Worm (Caenorhabditis elegans): ENCODE results near the gene C25F9.12.

C25F9.12 gene

ce11 chrV:19355219-19355618 is 47.5 kb downstream of the C25F9.12 start:
- TF ChIP-seq nhr-12 (tag; optimal IDR thresholded peaks at IDR 0.05) (no peak), lsy-2 (tag; optimal IDR thresholded peaks at IDR 0.05) (no peak), unc-55 (GFP tag; optimal IDR thresholded peaks at IDR 0.05) (no peak), alr-1 (tag; optimal IDR thresholded peaks at IDR 0.05) (no peak), C34F6.9 (tag; optimal IDR thresholded peaks at IDR 0.05) (no peak), unc-62 (GFP tag; optimal IDR thresholded peaks at IDR 0.05) (no peak), ama-1 (optimal IDR thresholded peaks at IDR 0.05) (no peak), R02D3.7 (tag; optimal IDR thresholded peaks at IDR 0.05) (no peak), crh-2 (tag; optimal IDR thresholded peaks at IDR 0.05) (no peak), nhr-23 (tag; optimal IDR thresholded peaks at IDR 0.05) (no peak), sma-3 (GFP tag; optimal IDR thresholded peaks at IDR 0.05) (no peak), blmp-1 (tag; optimal IDR thresholded peaks at IDR 0.05; ENCODE audit: insufficient read depth) (no peak), nhr-10 (tag; optimal IDR thresholded peaks at IDR 0.05) (no peak), nhr-77 (tag; optimal IDR thresholded peaks at IDR 0.05) (no peak), nhr-11 (tag; optimal IDR thresholded peaks at IDR 0.05) (no peak), elt-3 (tag; optimal IDR thresholded peaks at IDR 0.05) (no peak), peb-1 (tag; optimal IDR thresholded peaks at IDR 0.05) (no peak)

ce11 chrV:19354506-19354905 is 48.2 kb downstream of the C25F9.12 start:
- TF ChIP-seq unc-39 (tag; optimal IDR thresholded peaks at IDR 0.05) (no peak), ztf-11 (tag; optimal IDR thresholded peaks at IDR 0.05) (no peak), nhr-23 (tag; optimal IDR thresholded peaks at IDR 0.05) (no peak), elt-3 (tag; optimal IDR thresholded peaks at IDR 0.05) (no peak), unc-55 (GFP tag; optimal IDR thresholded peaks at IDR 0.05) (no peak), lin-11 (tag; optimal IDR thresholded peaks at IDR 0.05) (no peak), ama-1 (optimal IDR thresholded peaks at IDR 0.05) (no peak), lin-39 (tag; optimal IDR thresholded peaks at IDR 0.05) (no peak), peb-1 (tag; optimal IDR thresholded peaks at IDR 0.05) (no peak), Y55F3AM.14 (GFP tag; optimal IDR thresholded peaks at IDR 0.05) (no peak), nhr-10 (tag; optimal IDR thresholded peaks at IDR 0.05) (no peak), F13H6.1 (tag; optimal IDR thresholded peaks at IDR 0.05) (no peak), unc-62 (GFP tag; optimal IDR thresholded peaks at IDR 0.05) (no peak)
